Fruit fly (Drosophila melanogaster) whole organism, prepupa: Measurements from ENCODE around the gene Sil1.
A peak's percentile ranks its signal among the peaks of the same experiment; 100 is the strongest.

Source experiments
- CG11294 ChIP-seq: fragments of 200-800 bp; sonication (Bioruptor generic); IDR thresholded peaks from 2 replicates; pipeline ENCODE4 v1.3.6; 2022; ENCODE audit warnings: missing biosample characterization, missing genetic modification characterization
- CG16779 ChIP-seq: fragments of 200-800 bp; sonication (Bioruptor generic); optimal IDR thresholded peaks from 3 replicates; lab custom pipeline; 2017; ENCODE audit warnings: missing biosample characterization, mild to moderate bottlenecking, missing genetic modification characterization
- CG3032 ChIP-seq: fragments of 200-800 bp; optimal IDR thresholded peaks from 2 replicates; lab custom pipeline; 2019; ENCODE audit warnings: missing biosample characterization, mild to moderate bottlenecking, missing genetic modification characterization, moderate library complexity
- CG34406 ChIP-seq: fragments of 200-800 bp; sonication (Bioruptor generic); optimal IDR thresholded peaks from 3 replicates; lab custom pipeline; 2016; ENCODE audit warnings: missing biosample characterization, missing genetic modification characterization
- CG6163 ChIP-seq: fragments of 200-800 bp; sonication (Bioruptor generic); IDR thresholded peaks from 3 replicates; pipeline ENCODE4 v1.3.6; 2022; ENCODE audit warnings: missing biosample characterization, missing genetic modification characterization
- Ets96B ChIP-seq: fragments of 200-800 bp; optimal IDR thresholded peaks from 2 replicates; lab custom pipeline; 2019; ENCODE audit warnings: missing biosample characterization, mild to moderate bottlenecking, missing genetic modification characterization, moderate library complexity
- Gug ChIP-seq: fragments of 200-800 bp; sonication (Bioruptor generic); IDR thresholded peaks from 2 replicates; pipeline ENCODE4 v1.3.6; 2022; ENCODE audit warnings: missing biosample characterization, missing genetic modification characterization
- Hr39 ChIP-seq: fragments of 200-800 bp; sonication (Bioruptor generic); optimal IDR thresholded peaks from 2 replicates; lab custom pipeline; 2016; ENCODE audit warnings: missing biosample characterization, missing genetic modification characterization
- OdsH ChIP-seq: fragments of 200-800 bp; sonication (Bioruptor generic); optimal IDR thresholded peaks from 3 replicates; lab custom pipeline; 2016; ENCODE audit warnings: missing biosample characterization, missing genetic modification characterization
- dsx ChIP-seq: fragments of 200-800 bp; optimal IDR thresholded peaks from 3 replicates; lab custom pipeline; 2019; ENCODE audit warnings: missing biosample characterization, mild to moderate bottlenecking, missing genetic modification characterization, moderate library complexity; ENCODE audit not compliant: poor library complexity, severe bottlenecking
- net ChIP-seq: fragments of 200-800 bp; sonication (Bioruptor generic); optimal IDR thresholded peaks from 3 replicates; lab custom pipeline; 2016; ENCODE audit warnings: missing biosample characterization, missing genetic modification characterization
- pdm3 ChIP-seq: fragments of 200-800 bp; sonication (Bioruptor generic); optimal IDR thresholded peaks from 3 replicates; lab custom pipeline; 2016; ENCODE audit warnings: missing biosample characterization, missing genetic modification characterization
- salr ChIP-seq, 2 experiments: fragments of 200-800 bp; sonication (Bioruptor generic); optimal IDR thresholded peaks; 3 replicates each; lab custom pipeline; 2016 to 2018; ENCODE audit warnings: missing biosample characterization in 2 of 2, missing genetic modification characterization in 2 of 2, mild to moderate bottlenecking in 1 of 2
- topi ChIP-seq: fragments of 200-800 bp; sonication (Bioruptor generic); optimal IDR thresholded peaks from 3 replicates; lab custom pipeline; 2016; ENCODE audit warnings: missing biosample characterization, missing genetic modification characterization

DNA sequence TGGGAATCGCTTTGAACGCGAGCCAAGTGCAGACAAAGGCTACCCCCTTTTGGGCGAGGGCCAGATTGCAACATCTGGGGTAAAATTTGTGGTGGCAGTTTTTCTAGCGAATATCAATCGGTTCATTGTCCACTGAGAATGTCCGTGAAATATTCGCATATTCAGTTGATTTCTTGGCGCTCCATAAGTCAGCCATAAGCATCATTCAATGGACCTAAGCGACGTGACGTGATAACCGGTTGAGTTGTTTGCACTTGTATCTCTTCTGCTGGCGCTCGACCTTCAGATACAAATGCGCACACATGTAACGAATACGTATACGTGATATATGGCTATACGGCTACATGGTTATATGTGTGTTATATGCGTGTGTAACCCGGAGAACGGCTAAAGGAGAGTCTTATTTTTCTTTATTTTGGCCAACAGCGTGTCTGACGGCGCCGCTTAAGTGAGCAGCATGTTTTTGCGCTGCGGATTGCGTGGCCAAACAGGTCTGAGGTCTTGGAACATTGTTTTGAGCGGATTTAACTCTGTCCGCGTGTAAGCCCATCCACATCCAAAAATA lies 29.8 kb downstream of the Sil1 start:
- TF ChIP-seq OdsH (no peak), net (GFP tag; lab: Kevin White, UChicago) (no peak), Ets96B (tag; lab: Kevin White, UChicago) (no peak), salr (GFP tag; optimal IDR thresholded peaks at IDR 0.05; lab: Kevin White, UChicago) (no peak), pdm3 (GFP tag; lab: Kevin White, UChicago) (no peak), CG6163 (GFP tag; lab: Robert Waterston, UW) (no peak), dsx (GFP tag; lab: Kevin White, UChicago) (peak; percentile 60), CG16779 (tag; lab: Kevin White, UChicago) (no peak), CG11294 (GFP tag; lab: Robert Waterston, UW) (no peak), topi (no peak), CG34406 (GFP tag; lab: Kevin White, UChicago) (no peak), Hr39 (GFP tag; lab: Kevin White, UChicago) (no peak), CG3032 (tag; lab: Kevin White, UChicago) (no peak), Gug (no peak)
